Fruit fly (Drosophila melanogaster): ENCODE data around the gene Sf3a1.

Sf3a1 gene

dm6 chr3R:16986181-16987074 is 15.7 kb downstream of the Sf3a1 start (continued):
- TF ChIP-seq CG7556 (GFP tag; optimal IDR thresholded peaks at IDR 0.05) (peak; percentile 89), Doc3 (GFP tag; IDR thresholded peaks at IDR 0.05; ENCODE audit: partially characterized antibody) (no peak), Deaf1 (tag; optimal IDR thresholded peaks at IDR 0.05) (peak; percentile 72), CG11247 (GFP tag; IDR thresholded peaks at IDR 0.05) (peak; percentile 97), pum (GFP tag; optimal IDR thresholded peaks at IDR 0.05) (peak; percentile 93), tap (tag; optimal IDR thresholded peaks at IDR 0.05) (peak; percentile 54), CG11695 (GFP tag; IDR thresholded peaks at IDR 0.05) (peak; percentile 94), Hr78 (GFP tag; optimal IDR thresholded peaks at IDR 0.05) (peak in 1 of 2 experiments; percentile 70), CG1792 (GFP tag; optimal IDR thresholded peaks at IDR 0.05) (peak; percentile 94), CG17385 (GFP tag; optimal IDR thresholded peaks at IDR 0.05) (peak; percentile 89), CG12104 (GFP tag; optimal IDR thresholded peaks at IDR 0.05) (peak; percentile 69), CG5180 (GFP tag; optimal IDR thresholded peaks at IDR 0.05) (peak; percentile 70), CG18619 (GFP tag; optimal IDR thresholded peaks at IDR 0.05) (peak; percentile 94), CG2712 (tag; optimal IDR thresholded peaks at IDR 0.05) (peak; percentile 78)

dm6 chr3R:16985547-16985946 is 16.6 kb downstream of the Sf3a1 start:
- TF ChIP-seq ttk (GFP tag; IDR thresholded peaks at IDR 0.05): no peak
- no peak for TF ChIP-seq odd (GFP tag; optimal IDR thresholded peaks at IDR 0.05)
- peak; percentile 19 for TF ChIP-seq gem (tag; optimal IDR thresholded peaks at IDR 0.05)
- no peak for TF ChIP-seq Atf3 (GFP tag; optimal IDR thresholded peaks at IDR 0.05)
- TF ChIP-seq Deaf1 (tag; optimal IDR thresholded peaks at IDR 0.05): no peak
- no peak for TF ChIP-seq dmrt11E (tag; optimal IDR thresholded peaks at IDR 0.05)
- TF ChIP-seq vvl (GFP tag; IDR thresholded peaks at IDR 0.05): peak; percentile 64
- TF ChIP-seq fd64A (GFP tag; optimal IDR thresholded peaks at IDR 0.05): no peak
- no peak for TF ChIP-seq Adf1 (GFP tag; IDR thresholded peaks at IDR 0.05)
- TF ChIP-seq mirr (GFP tag; optimal IDR thresholded peaks at IDR 0.05): no peak
- no peak for TF ChIP-seq CoRest (tag; optimal IDR thresholded peaks at IDR 0.05)
- TF ChIP-seq CG30403 (GFP tag; optimal IDR thresholded peaks at IDR 0.05): no peak
- TF ChIP-seq shn (GFP tag; optimal IDR thresholded peaks at IDR 0.05): no peak
- no peak for TF ChIP-seq ATbp (GFP tag; optimal IDR thresholded peaks at IDR 0.05)
- no peak for TF ChIP-seq CG3407 (GFP tag; optimal IDR thresholded peaks at IDR 0.05)
- no peak for TF ChIP-seq cwo (GFP tag; optimal IDR thresholded peaks at IDR 0.05)
- TF ChIP-seq pb (GFP tag; optimal IDR thresholded peaks at IDR 0.05): no peak
- TF ChIP-seq crol (GFP tag; IDR thresholded peaks at IDR 0.05): no peak
- no peak for TF ChIP-seq CG13287 (GFP tag; IDR thresholded peaks at IDR 0.05; ENCODE audit: partially characterized antibody)
- no peak for TF ChIP-seq bowl (GFP tag; IDR thresholded peaks at IDR 0.05)
- no peak for TF ChIP-seq ato (GFP tag; IDR thresholded peaks at IDR 0.05; ENCODE audit: partially characterized antibody)
- no peak for TF ChIP-seq Poxn (GFP tag; IDR thresholded peaks at IDR 0.05)
- TF ChIP-seq CG6654 (GFP tag; optimal IDR thresholded peaks at IDR 0.05): no peak
- no peak for TF ChIP-seq CG18764 (GFP tag; optimal IDR thresholded peaks at IDR 0.05)
- peak; percentile 18 for TF ChIP-seq CG11504 (tag; optimal IDR thresholded peaks at IDR 0.05)
- no peak for TF ChIP-seq HLH54F (GFP tag; optimal IDR thresholded peaks at IDR 0.05)
- TF ChIP-seq zf30C (GFP tag; optimal IDR thresholded peaks at IDR 0.05): no peak
- TF ChIP-seq slbo (GFP tag; IDR thresholded peaks at IDR 0.05): peak; percentile 49; the same call in 1 of the 2 replicates
- TF ChIP-seq Xbp1 (GFP tag; optimal IDR thresholded peaks at IDR 0.05): peak; percentile 4
- TF ChIP-seq lola (GFP tag; optimal IDR thresholded peaks at IDR 0.05): no peak
- no peak for TF ChIP-seq Nf-YA (GFP tag; IDR thresholded peaks at IDR 0.05)
- TF ChIP-seq gcm (GFP tag; optimal IDR thresholded peaks at IDR 0.05): no peak
- TF ChIP-seq sd (tag; optimal IDR thresholded peaks at IDR 0.05): no peak
- no peak for TF ChIP-seq CG2712 (tag; optimal IDR thresholded peaks at IDR 0.05)
- TF ChIP-seq wek (GFP tag; optimal IDR thresholded peaks at IDR 0.05): no peak
